Fruit fly (Drosophila melanogaster) whole organism, prepupa: ENCODE measurements around the gene dsx-c73A.

ENCODE experiments used
- CG10631 ChIP-seq: fragments of 200-800 bp; sonication (Bioruptor generic); optimal IDR thresholded peaks from 2 replicates; lab custom pipeline; 2016; ENCODE audit warnings: missing biosample characterization, missing genetic modification characterization
- CG11294 ChIP-seq: fragments of 200-800 bp; sonication (Bioruptor generic); IDR thresholded peaks from 2 replicates; pipeline ENCODE4 v1.3.6; 2022; ENCODE audit warnings: missing biosample characterization, missing genetic modification characterization
- CG11762 ChIP-seq: fragments of 200-800 bp; sonication (Bioruptor generic); optimal IDR thresholded peaks from 3 replicates; lab custom pipeline; 2016; ENCODE audit warnings: missing biosample characterization, missing genetic modification characterization; ENCODE audit not compliant: insufficient read depth
- CG11902 ChIP-seq: fragments of 200-800 bp; sonication (Bioruptor generic); optimal IDR thresholded peaks from 3 replicates; lab custom pipeline; 2016; ENCODE audit warnings: missing biosample characterization, missing genetic modification characterization
- CG15336 ChIP-seq: fragments of 200-800 bp; sonication (Bioruptor generic); IDR thresholded peaks from 2 replicates; pipeline ENCODE4 v1.3.6; 2022; ENCODE audit warnings: missing biosample characterization, missing genetic modification characterization
- CG1621 ChIP-seq: fragments of 200-800 bp; sonication (Bioruptor generic); optimal IDR thresholded peaks from 3 replicates; lab custom pipeline; 2018; ENCODE audit warnings: missing biosample characterization, mild to moderate bottlenecking, missing genetic modification characterization
- CG32006 ChIP-seq: fragments of 200-800 bp; sonication (Bioruptor generic); optimal IDR thresholded peaks from 3 replicates; lab custom pipeline; 2017; ENCODE audit warnings: missing biosample characterization, mild to moderate bottlenecking, missing genetic modification characterization
- CG3919 ChIP-seq: fragments of 200-800 bp; sonication (Bioruptor generic); optimal IDR thresholded peaks from 3 replicates; lab custom pipeline; 2016; ENCODE audit warnings: missing biosample characterization, missing genetic modification characterization
- CG6163 ChIP-seq: fragments of 200-800 bp; sonication (Bioruptor generic); IDR thresholded peaks from 3 replicates; pipeline ENCODE4 v1.3.6; 2022; ENCODE audit warnings: missing biosample characterization, missing genetic modification characterization
- CG6792 ChIP-seq: fragments of 200-800 bp; sonication (Bioruptor generic); optimal IDR thresholded peaks from 3 replicates; lab custom pipeline; 2016; ENCODE audit warnings: missing biosample characterization, missing genetic modification characterization
- CG7368 ChIP-seq: fragments of 200-800 bp; sonication (Bioruptor generic); optimal IDR thresholded peaks from 3 replicates; lab custom pipeline; 2016; ENCODE audit warnings: missing biosample characterization, missing genetic modification characterization
- CG8119 ChIP-seq: fragments of 200-800 bp; sonication (Bioruptor generic); IDR thresholded peaks from 3 replicates; pipeline ENCODE4 v1.3.6; 2022; ENCODE audit warnings: missing biosample characterization, missing genetic modification characterization
- CG9139 ChIP-seq: fragments of 200-800 bp; sonication (Bioruptor generic); optimal IDR thresholded peaks from 3 replicates; lab custom pipeline; 2017; ENCODE audit warnings: missing biosample characterization, mild to moderate bottlenecking, missing genetic modification characterization
- Eip75B ChIP-seq: fragments of 200-800 bp; sonication (Bioruptor generic); optimal IDR thresholded peaks from 3 replicates; lab custom pipeline; 2016; ENCODE audit warnings: missing biosample characterization, missing genetic modification characterization
- Eip93F ChIP-seq: fragments of 200-800 bp; sonication (Bioruptor generic); optimal IDR thresholded peaks from 2 replicates; lab custom pipeline; 2016; ENCODE audit warnings: missing biosample characterization, mild to moderate bottlenecking, missing genetic modification characterization
- Ets21C ChIP-seq: fragments of 200-800 bp; sonication (Bioruptor generic); optimal IDR thresholded peaks from 3 replicates; lab custom pipeline; 2016; ENCODE audit warnings: missing biosample characterization, missing genetic modification characterization
- Ets96B ChIP-seq: fragments of 200-800 bp; optimal IDR thresholded peaks from 2 replicates; lab custom pipeline; 2019; ENCODE audit warnings: missing biosample characterization, mild to moderate bottlenecking, missing genetic modification characterization, moderate library complexity
- Gug ChIP-seq: fragments of 200-800 bp; sonication (Bioruptor generic); IDR thresholded peaks from 2 replicates; pipeline ENCODE4 v1.3.6; 2022; ENCODE audit warnings: missing biosample characterization, missing genetic modification characterization
- Hr38 ChIP-seq: sonication (Bioruptor generic); optimal IDR thresholded peaks from 2 replicates; lab custom pipeline; 2016; ENCODE audit warnings: missing biosample characterization, missing genetic modification characterization
- Hr39 ChIP-seq: fragments of 200-800 bp; sonication (Bioruptor generic); optimal IDR thresholded peaks from 2 replicates; lab custom pipeline; 2016; ENCODE audit warnings: missing biosample characterization, missing genetic modification characterization
- Sox102F ChIP-seq: fragments of 200-800 bp; sonication (Bioruptor generic); optimal IDR thresholded peaks from 2 replicates; lab custom pipeline; 2016; ENCODE audit warnings: missing biosample characterization, mild to moderate bottlenecking, missing genetic modification characterization
- Sox14 ChIP-seq: fragments of 200-800 bp; sonication (Bioruptor generic); optimal IDR thresholded peaks from 3 replicates; lab custom pipeline; 2016; ENCODE audit warnings: missing biosample characterization, missing genetic modification characterization
- acj6 ChIP-seq: fragments of 200-800 bp; sonication (Bioruptor generic); optimal IDR thresholded peaks from 3 replicates; lab custom pipeline; 2016; ENCODE audit warnings: missing biosample characterization, missing genetic modification characterization
- cyc ChIP-seq: fragments of 200-800 bp; sonication (Bioruptor generic); optimal IDR thresholded peaks from 3 replicates; lab custom pipeline; 2016; ENCODE audit warnings: missing biosample characterization, missing genetic modification characterization
- dac ChIP-seq: fragments of 200-800 bp; sonication (Bioruptor generic); optimal IDR thresholded peaks from 2 replicates; lab custom pipeline; 2017; ENCODE audit warnings: missing biosample characterization, mild to moderate bottlenecking, missing genetic modification characterization
- dsx ChIP-seq: fragments of 200-800 bp; optimal IDR thresholded peaks from 3 replicates; lab custom pipeline; 2019; ENCODE audit warnings: missing biosample characterization, mild to moderate bottlenecking, missing genetic modification characterization, moderate library complexity; ENCODE audit not compliant: poor library complexity, severe bottlenecking
- esn ChIP-seq: fragments of 200-800 bp; sonication (Bioruptor generic); optimal IDR thresholded peaks from 2 replicates; lab custom pipeline; 2016; ENCODE audit warnings: missing biosample characterization, mild to moderate bottlenecking, missing genetic modification characterization, moderate library complexity
- fd59A ChIP-seq: fragments of 200-800 bp; sonication (Bioruptor generic); optimal IDR thresholded peaks from 2 replicates; lab custom pipeline; 2017; ENCODE audit warnings: missing biosample characterization, mild to moderate bottlenecking, missing genetic modification characterization, missing genetic modification reagents
- fd85E ChIP-seq: fragments of 200-800 bp; sonication (Bioruptor generic); optimal IDR thresholded peaks from 3 replicates; lab custom pipeline; 2016; ENCODE audit warnings: missing biosample characterization, missing genetic modification characterization
- lz ChIP-seq: fragments of 200-800 bp; sonication (Bioruptor generic); optimal IDR thresholded peaks from 3 replicates; lab custom pipeline; 2016; ENCODE audit warnings: missing biosample characterization, missing genetic modification characterization
- salr ChIP-seq, 2 experiments: fragments of 200-800 bp; sonication (Bioruptor generic); optimal IDR thresholded peaks; 3 replicates each; lab custom pipeline; 2016 to 2018; ENCODE audit warnings: missing biosample characterization in 2 of 2, missing genetic modification characterization in 2 of 2, mild to moderate bottlenecking in 1 of 2
- ss ChIP-seq, 2 experiments: fragments of 200-800 bp; sonication (Bioruptor generic); optimal IDR thresholded peaks; 2 replicates in 1 of 2; 3 replicates in 1 of 2; lab custom pipeline; 2017 to 2018; ENCODE audit warnings: mild to moderate bottlenecking in 2 of 2, missing biosample characterization in 2 of 2, missing genetic modification characterization in 2 of 2, moderate library complexity in 1 of 2
- svp ChIP-seq: fragments of 200-800 bp; sonication (Bioruptor generic); peaks from one replicate; lab custom pipeline; 2016; ENCODE audit warnings: missing biosample characterization, missing genetic modification characterization
- topi ChIP-seq: fragments of 200-800 bp; sonication (Bioruptor generic); optimal IDR thresholded peaks from 3 replicates; lab custom pipeline; 2016; ENCODE audit warnings: missing biosample characterization, missing genetic modification characterization

The dsx-c73A gene

DNA sequence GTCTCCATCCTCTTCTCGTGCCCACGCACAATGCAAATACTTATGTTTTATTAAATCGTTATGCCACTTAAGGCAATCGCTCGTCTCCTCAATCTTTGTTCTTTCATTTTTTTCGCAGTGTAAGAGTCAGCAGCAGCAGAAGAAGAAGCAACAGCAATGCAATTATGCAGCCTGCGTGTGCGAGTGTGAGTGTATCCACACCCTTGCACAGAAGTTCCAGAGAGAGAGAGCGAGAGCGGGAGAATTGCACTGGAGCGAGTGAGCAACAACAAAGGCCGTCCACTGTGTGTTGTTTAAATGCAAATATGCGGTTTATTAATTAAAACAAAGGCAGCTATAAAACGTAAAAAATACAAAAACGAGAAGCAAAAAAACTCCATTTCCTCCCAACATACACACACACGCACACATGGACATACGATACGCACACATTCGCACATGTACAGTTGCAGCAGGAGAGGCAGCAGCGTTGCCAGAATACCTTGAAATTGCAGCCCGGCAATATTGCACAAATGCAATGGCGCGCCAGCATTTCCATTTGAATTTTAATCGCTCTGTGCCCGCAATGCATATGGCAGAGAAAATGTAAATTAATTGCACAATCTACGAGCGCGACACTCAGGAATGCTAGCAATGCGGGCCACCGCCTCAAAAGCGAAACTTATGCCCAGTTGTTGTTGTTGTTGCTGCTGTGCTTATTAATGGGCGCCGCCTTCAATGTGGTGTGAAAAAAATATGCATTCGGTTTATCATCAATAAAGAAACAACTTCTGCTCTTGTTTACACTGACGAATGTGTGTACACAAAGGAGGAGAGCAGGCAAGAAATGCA, 42.9 kb downstream of the dsx-c73A start (continued):
- TF ChIP-seq Sox102F (GFP tag; lab: Kevin White, UChicago), result peak; percentile 78
- TF ChIP-seq CG32006 (GFP tag; lab: Kevin White, UChicago), result peak; percentile 78
- TF ChIP-seq dac (GFP tag; lab: Kevin White, UChicago), result no peak
- TF ChIP-seq esn, result peak; percentile 59
- peak; percentile 77 for TF ChIP-seq CG8119 (GFP tag; lab: Robert Waterston, UW)
- TF ChIP-seq Ets96B (tag; lab: Kevin White, UChicago), result peak; percentile 49
- TF ChIP-seq lz (GFP tag; lab: Kevin White, UChicago), result peak; percentile 64
- peak; percentile 58; the same call in 1 of the 2 replicates for TF ChIP-seq CG11294 (GFP tag; lab: Robert Waterston, UW)
- no peak for TF ChIP-seq Eip93F (GFP tag; lab: Kevin White, UChicago)
- TF ChIP-seq dsx (GFP tag; lab: Kevin White, UChicago), result peak; percentile 58
- peak; percentile 64 for TF ChIP-seq CG10631
- TF ChIP-seq CG11762 (GFP tag; lab: Kevin White, UChicago), result peak; percentile 6
- TF ChIP-seq fd59A (GFP tag; lab: Kevin White, UChicago), result peak; percentile 57
- peak; percentile 49 for TF ChIP-seq cyc
- peak; percentile 54 for TF ChIP-seq CG7368 (GFP tag; lab: Kevin White, UChicago)
- peak; percentile 37 for TF ChIP-seq CG1621 (tag; lab: Kevin White, UChicago)
- peak; percentile 53 for TF ChIP-seq topi (GFP tag; lab: Kevin White, UChicago)
- TF ChIP-seq CG11902 (GFP tag; lab: Kevin White, UChicago), result no peak
- peak; percentile 44 for TF ChIP-seq Gug (GFP tag; lab: Robert Waterston, UW)
- peak; percentile 57 for TF ChIP-seq CG9139 (GFP tag; lab: Kevin White, UChicago)
- TF ChIP-seq salr (GFP tag; optimal IDR thresholded peaks at IDR 0.05; lab: Kevin White, UChicago), result peak; percentile 56 to 66
- TF ChIP-seq Sox14 (GFP tag; lab: Kevin White, UChicago), result peak; percentile 79
- TF ChIP-seq Hr39 (GFP tag; lab: Kevin White, UChicago), result peak; percentile 57

DNA sequence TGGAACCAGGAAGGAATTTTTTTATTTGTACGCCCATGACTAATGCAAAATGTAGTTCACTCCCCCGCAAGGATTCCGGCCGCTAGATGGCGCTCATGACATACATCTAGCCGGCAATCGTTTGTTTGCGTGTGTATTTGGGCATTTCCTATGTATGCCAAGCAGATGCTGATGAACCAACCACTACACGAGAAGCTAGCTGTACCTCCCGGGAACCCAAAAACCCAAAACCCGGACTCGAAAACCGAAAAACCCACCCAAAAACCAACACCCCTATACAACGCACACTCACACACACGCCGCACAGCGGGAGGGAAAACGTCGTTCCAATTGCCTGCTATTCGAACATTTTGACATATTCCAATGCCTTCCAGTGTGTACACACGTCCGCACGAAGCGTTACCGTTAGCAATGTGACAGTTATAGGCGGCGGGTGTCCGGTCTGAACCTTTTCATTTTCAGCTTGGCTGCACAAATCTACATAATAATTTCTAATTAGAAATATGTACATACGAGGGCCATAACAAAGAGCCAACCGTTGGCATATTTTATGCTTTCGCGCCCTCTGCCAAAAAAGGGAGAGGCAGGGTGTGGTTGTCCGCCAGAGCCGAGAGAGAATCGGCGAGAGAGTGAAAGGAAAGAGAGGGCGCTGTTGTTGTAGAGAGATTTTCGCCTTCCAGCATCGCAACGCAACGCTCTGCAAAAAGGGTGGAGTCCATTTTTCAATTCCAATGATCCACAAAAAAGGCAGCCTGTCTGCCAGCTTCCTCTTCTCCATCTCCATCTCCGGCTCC, 43.7 kb downstream of the dsx-c73A start:
- TF ChIP-seq CG15336 (GFP tag; lab: Robert Waterston, UW) (no peak), ss (GFP tag; optimal IDR thresholded peaks at IDR 0.05; lab: Kevin White, UChicago) (no peak), Hr38 (no peak), svp (peak; percentile 75), CG10631 (peak; percentile 40), fd59A (GFP tag; lab: Kevin White, UChicago) (no peak), CG3919 (GFP tag; lab: Kevin White, UChicago) (no peak)

DNA sequence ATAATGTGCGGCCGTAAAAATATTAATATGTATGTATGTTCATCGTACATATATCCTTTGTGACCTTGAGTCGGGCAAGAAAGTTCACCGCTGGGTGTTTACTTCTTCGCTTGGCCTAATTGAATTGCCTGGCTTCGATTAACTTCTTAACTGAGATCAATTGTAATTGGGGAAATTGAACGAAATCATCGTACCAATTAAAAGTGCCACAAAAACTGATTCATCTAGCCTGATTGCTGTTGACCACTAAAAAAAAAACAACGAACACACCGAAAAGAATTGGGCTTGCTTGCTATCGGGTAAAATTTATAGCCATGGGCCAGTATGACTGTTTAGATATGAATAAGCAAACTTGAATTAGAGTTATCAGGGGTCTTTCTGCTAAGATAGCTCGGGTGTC, 49.5 kb downstream of the dsx-c73A start:
- TF ChIP-seq Ets21C (GFP tag; lab: Kevin White, UChicago) (no peak), svp (peak; percentile 60), esn (no peak)

DNA sequence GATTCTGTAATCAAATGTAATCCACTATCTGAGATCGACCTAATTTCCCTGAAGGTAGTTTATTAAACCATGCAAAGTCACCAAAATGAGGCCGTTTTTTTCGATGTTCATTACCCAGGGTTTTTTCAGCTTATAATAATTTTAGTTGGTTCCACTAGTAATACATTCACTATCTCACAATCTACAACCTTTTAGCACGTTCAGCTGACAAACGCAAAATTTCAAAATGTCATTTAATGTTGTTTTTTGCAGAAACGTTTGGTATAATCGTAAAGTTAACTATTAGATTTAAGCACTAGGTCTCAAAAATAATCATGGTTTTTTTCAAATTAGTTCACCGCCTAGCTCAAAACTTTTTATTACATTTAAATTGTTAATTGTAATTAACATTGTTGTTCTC, 51.6 kb downstream of the dsx-c73A start, which contains the start of gene CG44836:
CG44836 (minus strand) TSS at position 101 of the 400 bp plus-strand sequence.
- TF ChIP-seq Hr39 (GFP tag; lab: Kevin White, UChicago), result no peak
- TF ChIP-seq Ets96B (tag; lab: Kevin White, UChicago), result no peak
- no peak for TF ChIP-seq acj6 (GFP tag; lab: Kevin White, UChicago)
- TF ChIP-seq dsx (GFP tag; lab: Kevin White, UChicago), result no peak
- no peak for TF ChIP-seq CG6163 (GFP tag; lab: Robert Waterston, UW)
- no peak for TF ChIP-seq esn
- no peak for TF ChIP-seq Eip75B
- TF ChIP-seq CG6792 (GFP tag; lab: Kevin White, UChicago), result no peak
- TF ChIP-seq Sox14 (GFP tag; lab: Kevin White, UChicago), result no peak
- no peak for TF ChIP-seq fd85E (GFP tag; lab: Kevin White, UChicago)
